Worm (Caenorhabditis elegans) whole organism, L4 larva: ENCODE data around the gene emb-27.
A peak's percentile ranks its signal among the peaks of the same experiment; 100 is the strongest.

Experiments used
- T20F7.1 ChIP-seq: fragments of 200-800 bp; sonication (Bioruptor generic); optimal IDR thresholded peaks from 2 replicates; lab custom pipeline; 2018; ENCODE audit warnings: mild to moderate bottlenecking, missing genetic modification characterization, missing compliant biosample characterization
- T26A8.4 ChIP-seq: fragments of 200-800 bp; sonication (Bioruptor generic); IDR thresholded peaks from 2 replicates; pipeline ENCODE4 v1.3.6; 2022; ENCODE audit warnings: missing genetic modification characterization, missing compliant biosample characterization
- aha-1 ChIP-seq: fragments of 150-350 bp; peaks from one replicate; lab custom pipeline; 2014; ENCODE audit warnings: missing biosample characterization, missing genetic modification characterization
- aly-2 ChIP-seq: sonication (generic microtip); optimal IDR thresholded peaks from 2 replicates; lab custom pipeline; 2018; ENCODE audit warnings: missing biosample characterization, missing genetic modification characterization
- arid-1 ChIP-seq: fragments of 200-800 bp; sonication (Bioruptor generic); conservative IDR thresholded peaks from 2 replicates; pipeline ENCODE4 v1.3.6; 2022; ENCODE audit warnings: missing genetic modification reagents, missing genetic modification characterization, missing compliant biosample characterization
- ceh-44 ChIP-seq: fragments of 200-800 bp; sonication (Bioruptor generic); IDR thresholded peaks from 2 replicates; pipeline ENCODE4 v1.3.6; 2022; ENCODE audit warnings: missing genetic modification reagents, missing genetic modification characterization, missing compliant biosample characterization
- ceh-62 ChIP-seq: sonication (generic microtip); optimal IDR thresholded peaks from 2 replicates; lab custom pipeline; 2017; ENCODE audit warnings: missing biosample characterization, missing genetic modification characterization
- ces-1 ChIP-seq: fragments of 150-350 bp; sonication (generic microtip); optimal IDR thresholded peaks from 4 replicates; lab custom pipeline; 2014; ENCODE audit warnings: missing biosample characterization, missing genetic modification reagents, missing genetic modification characterization
- cey-2 ChIP-seq: sonication (generic microtip); optimal IDR thresholded peaks from 3 replicates; lab custom pipeline; 2017; ENCODE audit warnings: missing genetic modification characterization, mild to moderate bottlenecking, missing compliant biosample characterization, antibody characterized with exemption, borderline replicate concordance; ENCODE audit not compliant: insufficient read depth
- daf-12 ChIP-seq: fragments of 150-350 bp; optimal IDR thresholded peaks from 2 replicates; lab custom pipeline; 2014; ENCODE audit warnings: missing biosample characterization, missing genetic modification reagents, missing genetic modification characterization
- daf-19 ChIP-seq: fragments of 200-800 bp; sonication (Bioruptor generic); conservative IDR thresholded peaks from 2 replicates; pipeline ENCODE4 v1.3.6; 2022; ENCODE audit warnings: missing genetic modification characterization, missing compliant biosample characterization
- dmd-6 ChIP-seq: fragments of 200-800 bp; sonication (Bioruptor generic); IDR thresholded peaks from 2 replicates; pipeline ENCODE4 v1.3.6; 2022; ENCODE audit warnings: missing genetic modification reagents, missing genetic modification characterization, missing compliant biosample characterization
- egl-27 ChIP-seq: sonication (generic microtip); optimal IDR thresholded peaks from 3 replicates; lab custom pipeline; 2017; ENCODE audit warnings: missing biosample characterization, missing genetic modification reagents, missing genetic modification characterization
- fos-1 ChIP-seq: fragments of 150-350 bp; optimal IDR thresholded peaks from 2 replicates; lab custom pipeline; 2014; ENCODE audit warnings: missing biosample characterization, missing genetic modification characterization
- hlh-11 ChIP-seq: fragments of 200-800 bp; sonication (Bioruptor generic); optimal IDR thresholded peaks from 2 replicates; lab custom pipeline; 2018; ENCODE audit warnings: mild to moderate bottlenecking, missing genetic modification characterization, missing compliant biosample characterization
- hmg-1.1 ChIP-seq: fragments of 200-800 bp; sonication (Bioruptor generic); IDR thresholded peaks from 2 replicates; pipeline ENCODE4 v1.3.6; 2022; ENCODE audit warnings: missing genetic modification reagents, missing genetic modification characterization, missing compliant biosample characterization
- lin-1 ChIP-seq: fragments of 200-800 bp; sonication (Bioruptor generic); IDR thresholded peaks from 2 replicates; pipeline ENCODE4 v1.3.6; 2022; ENCODE audit warnings: missing genetic modification reagents, missing genetic modification characterization, missing compliant biosample characterization
- lin-13 ChIP-seq: fragments of 150-350 bp; optimal IDR thresholded peaks from 2 replicates; lab custom pipeline; 2014; ENCODE audit warnings: missing biosample characterization, missing genetic modification reagents, missing genetic modification characterization
- lsy-2 ChIP-seq, 2 experiments: fragments of 150-350 bp in 1 of 2; sonication (generic microtip) in 1 of 2; optimal IDR thresholded peaks; 2 replicates each; lab custom pipeline; 2014 to 2017; ENCODE audit warnings: missing biosample characterization in 2 of 2, missing genetic modification characterization in 2 of 2
- madf-9 ChIP-seq: fragments of 200-800 bp; sonication (Bioruptor generic); conservative IDR thresholded peaks from 2 replicates; pipeline ENCODE4 v1.3.6; 2022; ENCODE audit warnings: missing genetic modification reagents, missing genetic modification characterization, missing compliant biosample characterization
- mdl-1 ChIP-seq, 2 experiments: fragments of 150-350 bp in 1 of 2; sonication (generic microtip) in 1 of 2; optimal IDR thresholded peaks; 2 replicates each; lab custom pipeline; 2014 to 2017; ENCODE audit warnings: missing biosample characterization in 2 of 2, missing genetic modification characterization in 2 of 2
- mxl-3 ChIP-seq: fragments of 200-800 bp; sonication (Bioruptor generic); optimal IDR thresholded peaks from 2 replicates; lab custom pipeline; 2018; ENCODE audit warnings: mild to moderate bottlenecking, missing genetic modification characterization, missing compliant biosample characterization
- nhr-10 ChIP-seq: fragments of 150-350 bp; optimal IDR thresholded peaks from 2 replicates; lab custom pipeline; 2014; ENCODE audit warnings: missing biosample characterization, missing genetic modification characterization
- nhr-102 ChIP-seq: sonication (generic microtip); optimal IDR thresholded peaks from 2 replicates; lab custom pipeline; 2016; ENCODE audit warnings: mild to moderate bottlenecking, missing genetic modification characterization, moderate library complexity, missing compliant biosample characterization
- nhr-237 ChIP-seq: sonication (generic microtip); optimal IDR thresholded peaks from 2 replicates; lab custom pipeline; 2017; ENCODE audit warnings: missing biosample characterization, missing genetic modification characterization
- nhr-25 ChIP-seq: sonication (generic microtip); optimal IDR thresholded peaks from 2 replicates; lab custom pipeline; 2017; ENCODE audit warnings: missing genetic modification characterization, mild to moderate bottlenecking, missing compliant biosample characterization, antibody characterized with exemption, moderate library complexity, borderline replicate concordance; ENCODE audit not compliant: insufficient read depth
- nhr-41 ChIP-seq: fragments of 200-800 bp; sonication (Bioruptor generic); IDR thresholded peaks from 2 replicates; pipeline ENCODE4 v1.3.6; 2022; ENCODE audit warnings: missing genetic modification reagents, missing genetic modification characterization, missing compliant biosample characterization
- nhr-48 ChIP-seq: sonication (generic microtip); optimal IDR thresholded peaks from 2 replicates; lab custom pipeline; 2016; ENCODE audit warnings: mild to moderate bottlenecking, missing genetic modification characterization, missing compliant biosample characterization
- nhr-6 ChIP-seq: fragments of 150-350 bp; optimal IDR thresholded peaks from 2 replicates; lab custom pipeline; 2014; ENCODE audit warnings: missing biosample characterization, missing genetic modification characterization
- pha-4 ChIP-seq, 2 experiments: fragments of 150-350 bp in 1 of 2; fragments of 200-800 bp in 1 of 2; sonication (Bioruptor generic) in 1 of 2; IDR thresholded peaks in 1 of 2; optimal IDR thresholded peaks in 1 of 2; 2 replicates each; pipeline versions ENCODE4 v1.3.6 to Lab custom; 2014 to 2022; ENCODE audit warnings: missing genetic modification characterization in 2 of 2, missing genetic modification reagents in 2 of 2, missing biosample characterization in 1 of 2, missing compliant biosample characterization in 1 of 2
- php-3 ChIP-seq: fragments of 200-800 bp; sonication (Bioruptor generic); IDR thresholded peaks from 2 replicates; pipeline ENCODE4 v1.3.6; 2022; ENCODE audit warnings: missing genetic modification reagents, missing genetic modification characterization, missing compliant biosample characterization
- rbr-2 ChIP-seq: sonication (generic microtip); optimal IDR thresholded peaks from 2 replicates; lab custom pipeline; 2016; ENCODE audit warnings: missing genotype, missing genetic modification characterization, missing compliant biosample characterization
- saeg-2 ChIP-seq: fragments of 200-800 bp; sonication (Bioruptor generic); IDR thresholded peaks from 2 replicates; pipeline ENCODE4 v1.3.6; 2022; ENCODE audit warnings: missing genetic modification reagents, missing genetic modification characterization, missing compliant biosample characterization
- sdz-12 ChIP-seq: fragments of 200-800 bp; sonication (Bioruptor generic); optimal IDR thresholded peaks from 2 replicates; lab custom pipeline; 2018; ENCODE audit warnings: mild to moderate bottlenecking, missing genetic modification characterization, missing compliant biosample characterization
- snpc-1.2 ChIP-seq: fragments of 200-800 bp; sonication (Bioruptor generic); IDR thresholded peaks from 2 replicates; pipeline ENCODE4 v1.3.6; 2022; ENCODE audit warnings: missing genetic modification reagents, missing genetic modification characterization, missing compliant biosample characterization
- snpc-4 ChIP-seq: fragments of 150-350 bp; optimal IDR thresholded peaks from 2 replicates; lab custom pipeline; 2014; ENCODE audit warnings: missing biosample characterization, missing genetic modification characterization
- spr-3 ChIP-seq: fragments of 200-800 bp; sonication (Bioruptor generic); optimal IDR thresholded peaks from 2 replicates; lab custom pipeline; 2018; ENCODE audit warnings: mild to moderate bottlenecking, missing genetic modification characterization, missing compliant biosample characterization
- tag-97 ChIP-seq: fragments of 200-800 bp; sonication (Bioruptor generic); IDR thresholded peaks from 2 replicates; pipeline ENCODE4 v1.3.6; 2022; ENCODE audit warnings: missing genetic modification characterization, missing compliant biosample characterization
- unc-130 ChIP-seq: sonication (generic microtip); optimal IDR thresholded peaks from 2 replicates; lab custom pipeline; 2016; ENCODE audit warnings: missing genetic modification reagents, missing genetic modification characterization, missing compliant biosample characterization
- unc-62 ChIP-seq, 3 experiments: fragments of 150-350 bp in 1 of 3; sonication (generic microtip); optimal IDR thresholded peaks in 2 of 3; peaks in 1 of 3; 1 replicate in 1 of 3; 2 replicates in 2 of 3; lab custom pipeline; 2014 to 2017; ENCODE audit warnings: missing biosample characterization in 3 of 3, missing genetic modification characterization in 3 of 3, missing genetic modification reagents in 3 of 3, missing genotype in 1 of 3
- vab-7 ChIP-seq: fragments of 200-800 bp; sonication (Bioruptor generic); IDR thresholded peaks from 2 replicates; pipeline ENCODE4 v1.3.6; 2022; ENCODE audit warnings: missing genetic modification reagents, missing genetic modification characterization, missing compliant biosample characterization
- zfp-3 ChIP-seq: fragments of 200-800 bp; sonication (Bioruptor generic); conservative IDR thresholded peaks from 2 replicates; pipeline ENCODE4 v1.3.6; 2022; ENCODE audit warnings: missing genetic modification reagents, missing genetic modification characterization, missing compliant biosample characterization
- ztf-11 ChIP-seq: fragments of 150-350 bp; optimal IDR thresholded peaks from 2 replicates; lab custom pipeline; 2014; ENCODE audit warnings: missing biosample characterization, missing genetic modification characterization

emb-27 gene

ce11 chrII:8126132-8126531, 35.8 kb downstream of the emb-27 start (continued):
- TF ChIP-seq ceh-44 (GFP tag; lab: Robert Waterston, UW) (no peak), ztf-11 (tag; lab: Kevin White, UChicago) (no peak), php-3 (GFP tag; lab: Robert Waterston, UW) (no peak), lin-1 (GFP tag; lab: Robert Waterston, UW) (no peak), hmg-1.1 (GFP tag; lab: Robert Waterston, UW) (peak; percentile 76), zfp-3 (GFP tag; lab: Robert Waterston, UW) (no peak), nhr-25 (tag; lab: Kevin White, UChicago) (no peak), hlh-11 (tag; lab: Kevin White, UChicago) (peak; percentile 69), unc-62 (GFP tag; optimal IDR thresholded peaks at IDR 0.05 in 1 of 2; lab: Kevin White, UChicago) (no peak), unc-62 (tag; optimal IDR thresholded peaks at IDR 0.05; lab: Kevin White, UChicago) (no peak), mdl-1 (tag; optimal IDR thresholded peaks at IDR 0.05; lab: Kevin White, UChicago) (peak; percentile 22 to 77), nhr-237 (tag; lab: Kevin White, UChicago) (no peak), lsy-2 (tag; optimal IDR thresholded peaks at IDR 0.05; lab: Kevin White, UChicago) (peak; percentile 59 to 75), vab-7 (GFP tag; lab: Robert Waterston, UW) (peak; percentile 41; the same call in 1 of the 2 replicates), cey-2 (tag; lab: Kevin White, UChicago) (no peak), sdz-12 (GFP tag; lab: Kevin White, UChicago) (no peak), arid-1 (GFP tag; lab: Robert Waterston, UW) (0 out of 2 replicates have a peak, but pooled peaks have one; percentile 22), mxl-3 (peak; percentile 64), nhr-102 (no peak), rbr-2 (peak; percentile 60), aha-1 (peak; percentile 82), nhr-41 (GFP tag; lab: Robert Waterston, UW) (no peak), snpc-1.2 (GFP tag; lab: Robert Waterston, UW) (no peak), madf-9 (GFP tag; lab: Robert Waterston, UW) (no peak), egl-27 (no peak), nhr-10 (tag; lab: Kevin White, UChicago) (no peak), T26A8.4 (GFP tag; lab: Robert Waterston, UW) (no peak), spr-3 (no peak), snpc-4 (tag; lab: Kevin White, UChicago) (no peak), ceh-62 (no peak), fos-1 (tag; lab: Kevin White, UChicago) (no peak), ces-1 (GFP tag; lab: Kevin White, UChicago) (no peak), unc-130 (GFP tag; lab: Kevin White, UChicago) (no peak), nhr-6 (tag; lab: Kevin White, UChicago) (peak; percentile 9), nhr-48 (no peak), daf-12 (tag; lab: Kevin White, UChicago) (no peak), pha-4 (GFP tag; IDR thresholded peaks at IDR 0.05; lab: Robert Waterston, UW) (0 out of 2 replicates have a peak, but pooled peaks have one; percentile 42), pha-4 (tag; optimal IDR thresholded peaks at IDR 0.05; lab: Kevin White, UChicago) (no peak), dmd-6 (peak; percentile 59; the same call in 1 of the 2 replicates), saeg-2 (no peak), tag-97 (GFP tag; lab: Robert Waterston, UW) (no peak), T20F7.1 (GFP tag; lab: Kevin White, UChicago) (no peak), daf-19 (GFP tag; lab: Robert Waterston, UW) (no peak), lin-13 (GFP tag; lab: Kevin White, UChicago) (no peak), aly-2 (tag; lab: Kevin White, UChicago) (no peak)
